Worm (Caenorhabditis elegans): ENCODE data around the gene F54C9.9.

F54C9.9 gene

DNA sequence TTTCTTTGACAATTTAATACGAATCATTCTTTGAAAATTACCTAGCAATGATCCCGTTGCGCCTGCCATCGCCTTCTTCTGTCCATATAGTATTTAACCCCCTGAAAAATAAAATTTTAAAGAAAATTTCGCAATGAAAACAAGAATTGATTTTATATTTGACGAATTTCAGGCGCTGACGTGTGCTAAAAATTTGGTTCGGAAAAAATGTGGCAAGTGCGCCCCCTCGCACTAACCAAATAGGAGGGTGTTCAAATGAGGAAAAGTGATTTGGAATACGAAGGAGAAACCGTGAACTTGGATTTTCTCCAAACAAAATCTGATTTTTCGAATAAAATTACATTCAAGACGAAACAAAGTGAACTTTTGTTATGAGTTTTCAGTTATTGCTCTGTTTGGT is 11.8 kb upstream of the F54C9.9 start, which contains the start of gene stc-1 (continued):
- TF ChIP-seq ama-1 (optimal IDR thresholded peaks at IDR 0.05), result no peak
- no peak for TF ChIP-seq ama-1 (GFP tag; optimal IDR thresholded peaks at IDR 0.05)
- TF ChIP-seq hlh-12 (tag; optimal IDR thresholded peaks at IDR 0.05), result no peak
- TF ChIP-seq Y79H2A.3 (GFP tag; conservative IDR thresholded peaks at IDR 0.05), result no peak
- TF ChIP-seq aptf-2 (GFP tag; conservative IDR thresholded peaks at IDR 0.05), result no peak
- no peak for TF ChIP-seq F10E7.11 (tag; optimal IDR thresholded peaks at IDR 0.05)
- TF ChIP-seq hmg-20 (GFP tag; IDR thresholded peaks at IDR 0.05), result no peak
- no peak for TF ChIP-seq F55B11.4 (tag; optimal IDR thresholded peaks at IDR 0.05; ENCODE audit: borderline replicate concordance, insufficient read depth)
- no peak for TF ChIP-seq somi-1 (GFP tag; optimal IDR thresholded peaks at IDR 0.05)
- no peak for TF ChIP-seq C17E4.6 (GFP tag; IDR thresholded peaks at IDR 0.05)
- TF ChIP-seq atf-7 (tag; optimal IDR thresholded peaks at IDR 0.05), result no peak
- no peak for TF ChIP-seq B0336.3 (GFP tag; IDR thresholded peaks at IDR 0.05)
- TF ChIP-seq lir-1 (GFP tag; conservative IDR thresholded peaks at IDR 0.05), result no peak
- no peak for TF ChIP-seq let-526 (GFP tag; IDR thresholded peaks at IDR 0.05)
- no peak for TF ChIP-seq rec-8 (tag; optimal IDR thresholded peaks at IDR 0.05)
- no peak for TF ChIP-seq lin-40 (tag; optimal IDR thresholded peaks at IDR 0.05)
- no peak for TF ChIP-seq ztf-22 (GFP tag; optimal IDR thresholded peaks at IDR 0.05)
- TF ChIP-seq lin-35 (GFP tag; optimal IDR thresholded peaks at IDR 0.05), result peak in 1 of 3 experiments; percentile 2
- TF ChIP-seq attf-5 (GFP tag; optimal IDR thresholded peaks at IDR 0.05), result peak; percentile 28
- no peak for TF ChIP-seq unc-62 (GFP tag; optimal IDR thresholded peaks at IDR 0.05)
- TF ChIP-seq ztf-25 (GFP tag; IDR thresholded peaks at IDR 0.05), result no peak
- no peak for TF ChIP-seq ceh-40 (GFP tag; IDR thresholded peaks at IDR 0.05)
- TF ChIP-seq nfyb-1 (GFP tag; IDR thresholded peaks at IDR 0.05), result no peak
- TF ChIP-seq let-607 (tag; optimal IDR thresholded peaks at IDR 0.05), result peak; percentile 35 to 68
- no peak for TF ChIP-seq cebp-2 (GFP tag; IDR thresholded peaks at IDR 0.05)
- TF ChIP-seq athp-1 (tag; optimal IDR thresholded peaks at IDR 0.05), result no peak
- TF ChIP-seq gei-17 (GFP tag; optimal IDR thresholded peaks at IDR 0.05), result no peak
- TF ChIP-seq ztf-26 (tag; optimal IDR thresholded peaks at IDR 0.05), result no peak
- no peak for TF ChIP-seq snpc-4 (GFP tag; optimal IDR thresholded peaks at IDR 0.05)
- TF ChIP-seq snpc-4 (tag; optimal IDR thresholded peaks at IDR 0.05), result no peak
- peak; percentile 1 for TF ChIP-seq F23B12.7 (tag; optimal IDR thresholded peaks at IDR 0.05; ENCODE audit: insufficient read depth)
- no peak for TF ChIP-seq bed-2 (GFP tag; IDR thresholded peaks at IDR 0.05)
- no peak for TF ChIP-seq zfh-2 (GFP tag; conservative IDR thresholded peaks at IDR 0.05)
- TF ChIP-seq chd-7 (tag; optimal IDR thresholded peaks at IDR 0.05), result no peak
- no peak for TF ChIP-seq F22D6.2 (tag; optimal IDR thresholded peaks at IDR 0.05)
- no peak for TF ChIP-seq him-1 (tag; optimal IDR thresholded peaks at IDR 0.05)
- TF ChIP-seq ztf-18 (tag; optimal IDR thresholded peaks at IDR 0.05), result no peak
- TF ChIP-seq nhr-80 (tag; optimal IDR thresholded peaks at IDR 0.05), result peak; percentile 17
- TF ChIP-seq T07F8.4 (tag; optimal IDR thresholded peaks at IDR 0.05), result no peak
- TF ChIP-seq lsl-1 (GFP tag; optimal IDR thresholded peaks at IDR 0.05), result no peak
- no peak for TF ChIP-seq ztf-28 (GFP tag; IDR thresholded peaks at IDR 0.05)
- TF ChIP-seq die-1 (tag; optimal IDR thresholded peaks at IDR 0.05), result no peak
- peak; percentile 67 for TF ChIP-seq mcd-1 (GFP tag; IDR thresholded peaks at IDR 0.05)
- no peak for TF ChIP-seq ccch-3 (GFP tag; optimal IDR thresholded peaks at IDR 0.05)
- peak; percentile 17 for TF ChIP-seq repo-1 (tag; optimal IDR thresholded peaks at IDR 0.05)
- no peak for TF ChIP-seq mxl-1 (tag; optimal IDR thresholded peaks at IDR 0.05)
- no peak for TF ChIP-seq F37B4.10 (GFP tag; IDR thresholded peaks at IDR 0.05)
- TF ChIP-seq madf-3 (GFP tag; IDR thresholded peaks at IDR 0.05), result no peak
- TF ChIP-seq hsf-1 (GFP tag; IDR thresholded peaks at IDR 0.05), result no peak
- no peak for TF ChIP-seq sea-2 (GFP tag; IDR thresholded peaks at IDR 0.05)
- TF ChIP-seq snpc-3.4 (tag; optimal IDR thresholded peaks at IDR 0.05), result no peak
